Fruit fly (Drosophila melanogaster) whole organism, prepupa: Measurements from ENCODE around the gene Met.

ENCODE experiments used
- CG10631 ChIP-seq: fragments of 200-800 bp; sonication (Bioruptor generic); optimal IDR thresholded peaks from 2 replicates; lab custom pipeline; 2016; ENCODE audit warnings: missing biosample characterization, missing genetic modification characterization
- CG10669 ChIP-seq: fragments of 200-800 bp; sonication (Bioruptor generic); optimal IDR thresholded peaks from 3 replicates; lab custom pipeline; 2018; ENCODE audit warnings: missing biosample characterization, mild to moderate bottlenecking, missing genetic modification characterization, moderate library complexity
- CG11902 ChIP-seq: fragments of 200-800 bp; sonication (Bioruptor generic); optimal IDR thresholded peaks from 3 replicates; lab custom pipeline; 2016; ENCODE audit warnings: missing biosample characterization, missing genetic modification characterization
- CG15336 ChIP-seq: fragments of 200-800 bp; sonication (Bioruptor generic); IDR thresholded peaks from 2 replicates; pipeline ENCODE4 v1.3.6; 2022; ENCODE audit warnings: missing biosample characterization, missing genetic modification characterization
- CG1621 ChIP-seq: fragments of 200-800 bp; sonication (Bioruptor generic); optimal IDR thresholded peaks from 3 replicates; lab custom pipeline; 2018; ENCODE audit warnings: missing biosample characterization, mild to moderate bottlenecking, missing genetic modification characterization
- CG16779 ChIP-seq: fragments of 200-800 bp; sonication (Bioruptor generic); optimal IDR thresholded peaks from 3 replicates; lab custom pipeline; 2017; ENCODE audit warnings: missing biosample characterization, mild to moderate bottlenecking, missing genetic modification characterization
- CG3032 ChIP-seq: fragments of 200-800 bp; optimal IDR thresholded peaks from 2 replicates; lab custom pipeline; 2019; ENCODE audit warnings: missing biosample characterization, mild to moderate bottlenecking, missing genetic modification characterization, moderate library complexity
- CG31627 ChIP-seq: fragments of 200-800 bp; sonication (Bioruptor generic); optimal IDR thresholded peaks from 3 replicates; lab custom pipeline; 2016; ENCODE audit warnings: missing biosample characterization, missing genetic modification characterization
- CG32006 ChIP-seq: fragments of 200-800 bp; sonication (Bioruptor generic); optimal IDR thresholded peaks from 3 replicates; lab custom pipeline; 2017; ENCODE audit warnings: missing biosample characterization, mild to moderate bottlenecking, missing genetic modification characterization
- CG34406 ChIP-seq: fragments of 200-800 bp; sonication (Bioruptor generic); optimal IDR thresholded peaks from 3 replicates; lab custom pipeline; 2016; ENCODE audit warnings: missing biosample characterization, missing genetic modification characterization
- CG3919 ChIP-seq: fragments of 200-800 bp; sonication (Bioruptor generic); optimal IDR thresholded peaks from 3 replicates; lab custom pipeline; 2016; ENCODE audit warnings: missing biosample characterization, missing genetic modification characterization
- CG4318 ChIP-seq: fragments of 200-800 bp; sonication (Bioruptor generic); optimal IDR thresholded peaks from 3 replicates; lab custom pipeline; 2017; ENCODE audit warnings: missing biosample characterization, mild to moderate bottlenecking, missing genetic modification characterization
- CG6163 ChIP-seq: fragments of 200-800 bp; sonication (Bioruptor generic); IDR thresholded peaks from 3 replicates; pipeline ENCODE4 v1.3.6; 2022; ENCODE audit warnings: missing biosample characterization, missing genetic modification characterization
- CG6276 ChIP-seq: fragments of 200-800 bp; sonication (Bioruptor generic); optimal IDR thresholded peaks from 2 replicates; lab custom pipeline; 2017; ENCODE audit warnings: missing biosample characterization, mild to moderate bottlenecking, missing genetic modification characterization
- CG6808 ChIP-seq: fragments of 200-800 bp; sonication (Bioruptor generic); optimal IDR thresholded peaks from 3 replicates; lab custom pipeline; 2017; ENCODE audit warnings: missing biosample characterization, missing genetic modification characterization, mild to moderate bottlenecking, moderate library complexity, missing genetic modification reagents
- CG6854 ChIP-seq: fragments of 200-800 bp; sonication (Bioruptor generic); optimal IDR thresholded peaks from 2 replicates; lab custom pipeline; 2017; ENCODE audit warnings: missing biosample characterization, mild to moderate bottlenecking, missing genetic modification characterization
- CG7368 ChIP-seq: fragments of 200-800 bp; sonication (Bioruptor generic); optimal IDR thresholded peaks from 3 replicates; lab custom pipeline; 2016; ENCODE audit warnings: missing biosample characterization, missing genetic modification characterization
- CG8119 ChIP-seq: fragments of 200-800 bp; sonication (Bioruptor generic); IDR thresholded peaks from 3 replicates; pipeline ENCODE4 v1.3.6; 2022; ENCODE audit warnings: missing biosample characterization, missing genetic modification characterization
- CG8319 ChIP-seq: fragments of 200-800 bp; sonication (Bioruptor generic); optimal IDR thresholded peaks from 3 replicates; lab custom pipeline; 2016; ENCODE audit warnings: missing biosample characterization, missing genetic modification characterization
- CG8632 ChIP-seq: fragments of 200-800 bp; sonication (Bioruptor generic); optimal IDR thresholded peaks from 3 replicates; lab custom pipeline; 2016; ENCODE audit warnings: missing biosample characterization, missing genetic modification characterization
- Eip75B ChIP-seq: fragments of 200-800 bp; sonication (Bioruptor generic); optimal IDR thresholded peaks from 3 replicates; lab custom pipeline; 2016; ENCODE audit warnings: missing biosample characterization, missing genetic modification characterization
- Eip78C ChIP-seq: fragments of 200-800 bp; sonication (Bioruptor generic); peaks from one replicate; lab custom pipeline; 2016; ENCODE audit warnings: missing biosample characterization, missing genetic modification characterization
- Ets96B ChIP-seq: fragments of 200-800 bp; optimal IDR thresholded peaks from 2 replicates; lab custom pipeline; 2019; ENCODE audit warnings: missing biosample characterization, mild to moderate bottlenecking, missing genetic modification characterization, moderate library complexity
- Gug ChIP-seq: fragments of 200-800 bp; sonication (Bioruptor generic); IDR thresholded peaks from 2 replicates; pipeline ENCODE4 v1.3.6; 2022; ENCODE audit warnings: missing biosample characterization, missing genetic modification characterization
- Hr38 ChIP-seq: sonication (Bioruptor generic); optimal IDR thresholded peaks from 2 replicates; lab custom pipeline; 2016; ENCODE audit warnings: missing biosample characterization, missing genetic modification characterization
- Smox ChIP-seq: fragments of 200-800 bp; sonication (Bioruptor generic); optimal IDR thresholded peaks from 3 replicates; lab custom pipeline; 2016; ENCODE audit warnings: missing biosample characterization, missing genetic modification characterization
- Sox102F ChIP-seq: fragments of 200-800 bp; sonication (Bioruptor generic); optimal IDR thresholded peaks from 2 replicates; lab custom pipeline; 2016; ENCODE audit warnings: missing biosample characterization, mild to moderate bottlenecking, missing genetic modification characterization
- Sox14 ChIP-seq: fragments of 200-800 bp; sonication (Bioruptor generic); optimal IDR thresholded peaks from 3 replicates; lab custom pipeline; 2016; ENCODE audit warnings: missing biosample characterization, missing genetic modification characterization
- acj6 ChIP-seq: fragments of 200-800 bp; sonication (Bioruptor generic); optimal IDR thresholded peaks from 3 replicates; lab custom pipeline; 2016; ENCODE audit warnings: missing biosample characterization, missing genetic modification characterization
- cyc ChIP-seq: fragments of 200-800 bp; sonication (Bioruptor generic); optimal IDR thresholded peaks from 3 replicates; lab custom pipeline; 2016; ENCODE audit warnings: missing biosample characterization, missing genetic modification characterization
- dac ChIP-seq: fragments of 200-800 bp; sonication (Bioruptor generic); optimal IDR thresholded peaks from 2 replicates; lab custom pipeline; 2017; ENCODE audit warnings: missing biosample characterization, mild to moderate bottlenecking, missing genetic modification characterization
- dsx ChIP-seq: fragments of 200-800 bp; optimal IDR thresholded peaks from 3 replicates; lab custom pipeline; 2019; ENCODE audit warnings: missing biosample characterization, mild to moderate bottlenecking, missing genetic modification characterization, moderate library complexity; ENCODE audit not compliant: poor library complexity, severe bottlenecking
- eg ChIP-seq: fragments of 200-800 bp; sonication (Bioruptor generic); IDR thresholded peaks from 3 replicates; pipeline ENCODE4 v1.3.6; 2022; ENCODE audit warnings: missing biosample characterization, missing genetic modification characterization
- esn ChIP-seq: fragments of 200-800 bp; sonication (Bioruptor generic); optimal IDR thresholded peaks from 2 replicates; lab custom pipeline; 2016; ENCODE audit warnings: missing biosample characterization, mild to moderate bottlenecking, missing genetic modification characterization, moderate library complexity
- fd59A ChIP-seq: fragments of 200-800 bp; sonication (Bioruptor generic); optimal IDR thresholded peaks from 2 replicates; lab custom pipeline; 2017; ENCODE audit warnings: missing biosample characterization, mild to moderate bottlenecking, missing genetic modification characterization, missing genetic modification reagents
- fd85E ChIP-seq: fragments of 200-800 bp; sonication (Bioruptor generic); optimal IDR thresholded peaks from 3 replicates; lab custom pipeline; 2016; ENCODE audit warnings: missing biosample characterization, missing genetic modification characterization
- fkh ChIP-seq: fragments of 200-800 bp; sonication (Bioruptor generic); optimal IDR thresholded peaks from 3 replicates; lab custom pipeline; 2017; ENCODE audit warnings: missing biosample characterization, mild to moderate bottlenecking, missing genetic modification characterization, moderate library complexity
- lz ChIP-seq: fragments of 200-800 bp; sonication (Bioruptor generic); optimal IDR thresholded peaks from 3 replicates; lab custom pipeline; 2016; ENCODE audit warnings: missing biosample characterization, missing genetic modification characterization
- net ChIP-seq: fragments of 200-800 bp; sonication (Bioruptor generic); optimal IDR thresholded peaks from 3 replicates; lab custom pipeline; 2016; ENCODE audit warnings: missing biosample characterization, missing genetic modification characterization
- pdm3 ChIP-seq: fragments of 200-800 bp; sonication (Bioruptor generic); optimal IDR thresholded peaks from 3 replicates; lab custom pipeline; 2016; ENCODE audit warnings: missing biosample characterization, missing genetic modification characterization
- salr ChIP-seq, 2 experiments: fragments of 200-800 bp; sonication (Bioruptor generic); optimal IDR thresholded peaks; 3 replicates each; lab custom pipeline; 2016 to 2018; ENCODE audit warnings: missing biosample characterization in 2 of 2, missing genetic modification characterization in 2 of 2, mild to moderate bottlenecking in 1 of 2
- spab ChIP-seq: fragments of 200-800 bp; sonication (Bioruptor generic); optimal IDR thresholded peaks from 2 replicates; lab custom pipeline; 2017; ENCODE audit warnings: missing biosample characterization, mild to moderate bottlenecking, missing genetic modification characterization, missing genetic modification reagents
- ss ChIP-seq, 2 experiments: fragments of 200-800 bp; sonication (Bioruptor generic); optimal IDR thresholded peaks; 2 replicates in 1 of 2; 3 replicates in 1 of 2; lab custom pipeline; 2017 to 2018; ENCODE audit warnings: mild to moderate bottlenecking in 2 of 2, missing biosample characterization in 2 of 2, missing genetic modification characterization in 2 of 2, moderate library complexity in 1 of 2
- topi ChIP-seq: fragments of 200-800 bp; sonication (Bioruptor generic); optimal IDR thresholded peaks from 3 replicates; lab custom pipeline; 2016; ENCODE audit warnings: missing biosample characterization, missing genetic modification characterization

Gene Met

DNA sequence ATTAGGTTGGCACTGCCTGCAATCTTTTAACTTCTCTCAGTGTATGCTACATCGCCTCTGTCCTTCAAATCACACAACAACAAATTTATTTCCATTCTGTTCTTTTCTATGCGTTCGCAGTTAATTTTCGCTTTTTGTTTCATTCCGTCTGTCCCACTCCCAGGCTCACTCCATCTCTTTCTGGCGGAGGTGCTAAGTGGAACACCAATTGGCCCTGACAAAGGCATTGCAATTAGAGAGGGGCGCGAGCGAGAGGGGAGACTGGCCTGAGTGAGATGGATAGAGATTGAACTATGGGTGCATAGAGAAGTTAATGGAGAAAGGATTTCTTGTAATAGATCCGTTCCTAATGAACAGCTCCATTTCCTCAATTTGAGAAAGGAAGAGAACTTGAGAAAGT, 24.6 kb downstream of the Met start:
- no peak for TF ChIP-seq fd85E (GFP tag; lab: Kevin White, UChicago)
- peak; percentile 34 for TF ChIP-seq Eip78C (GFP tag; lab: Kevin White, UChicago)

DNA sequence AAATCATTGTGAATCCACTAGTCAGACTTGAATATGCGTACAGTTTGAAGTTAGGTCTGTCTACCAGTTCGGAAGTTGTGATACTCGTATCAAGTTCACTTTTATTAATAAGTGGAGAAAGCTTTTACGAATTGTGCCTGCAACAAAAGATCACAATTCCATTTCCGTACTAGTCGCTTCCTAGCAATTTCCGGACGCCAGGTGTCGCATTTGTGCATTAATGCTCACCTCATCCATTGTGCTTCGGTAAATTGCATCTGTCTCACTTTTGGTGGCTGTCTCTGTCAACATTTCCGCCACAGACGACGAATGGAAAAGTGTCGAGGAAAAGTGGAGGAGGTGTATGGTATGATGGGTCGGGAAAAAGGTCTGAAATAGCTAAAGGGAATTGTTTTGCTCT, 27.3 kb downstream of the Met start:
- TF ChIP-seq CG1621 (tag; lab: Kevin White, UChicago) (no peak), CG16779 (no peak), Smox (GFP tag; lab: Kevin White, UChicago) (no peak), CG3032 (tag; lab: Kevin White, UChicago) (no peak)

DNA sequence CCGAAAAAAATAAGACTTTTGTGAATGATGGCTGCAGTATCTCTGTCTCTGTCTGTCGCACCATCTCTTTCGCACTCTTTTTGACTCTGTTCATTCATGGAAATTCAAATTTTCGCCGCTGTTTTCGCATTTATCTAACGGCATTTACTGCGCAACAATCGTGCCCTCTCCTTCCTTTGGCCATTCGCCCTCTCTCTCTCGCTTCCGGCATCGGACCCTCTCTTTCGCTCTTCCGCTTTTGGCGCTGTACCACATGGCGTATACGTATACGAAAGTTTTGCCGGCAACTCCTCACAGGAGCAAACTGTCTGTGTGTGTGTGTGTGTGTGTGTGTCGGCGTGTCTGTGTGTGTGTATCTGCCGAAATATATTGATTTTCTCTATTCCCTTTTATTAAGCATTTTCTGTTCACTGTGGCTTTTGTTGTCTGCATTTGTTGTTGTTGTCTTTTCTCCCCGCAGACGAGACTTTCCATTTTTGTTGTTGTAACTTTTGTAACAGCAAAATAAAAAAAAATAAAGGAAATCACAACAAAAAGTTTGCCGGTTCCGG, 28.7 kb downstream of the Met start:
- no peak for TF ChIP-seq fd59A (GFP tag; lab: Kevin White, UChicago)
- TF ChIP-seq CG15336 (GFP tag; lab: Robert Waterston, UW): no peak
- no peak for TF ChIP-seq CG16779
- TF ChIP-seq, all 60 proteins: peak for 0

DNA sequence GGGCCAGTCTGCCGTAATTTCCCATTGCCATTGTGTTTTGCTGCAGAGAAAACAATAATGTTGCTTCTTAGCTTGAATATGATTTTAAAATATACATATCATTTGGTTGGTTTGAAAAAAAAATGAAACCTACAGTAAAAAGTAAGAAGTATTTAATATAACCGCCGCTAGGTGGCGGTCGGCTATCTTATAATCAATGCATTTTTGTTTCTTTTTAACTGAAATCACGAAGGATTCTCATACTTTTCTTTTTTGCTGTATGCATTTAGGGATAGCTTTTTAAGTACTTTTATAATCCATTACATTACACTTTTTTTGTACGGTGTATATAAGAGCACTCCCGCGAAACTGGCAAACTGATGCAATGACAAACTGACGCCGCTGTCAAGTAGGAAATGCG, 35.5 kb downstream of the Met start:
- TF ChIP-seq pdm3 (GFP tag; lab: Kevin White, UChicago): peak; percentile 30
- TF ChIP-seq fd59A (GFP tag; lab: Kevin White, UChicago): no peak
- no peak for TF ChIP-seq CG4318 (GFP tag; lab: Kevin White, UChicago)
- no peak for TF ChIP-seq fkh (GFP tag; lab: Kevin White, UChicago)
- TF ChIP-seq Ets96B (tag; lab: Kevin White, UChicago): peak; percentile 14
- no peak for TF ChIP-seq CG31627 (GFP tag; lab: Kevin White, UChicago)
- no peak for TF ChIP-seq Hr38
- no peak for TF ChIP-seq ss (GFP tag; optimal IDR thresholded peaks at IDR 0.05; lab: Kevin White, UChicago)
- peak; percentile 35; the same call in 1 of the 2 replicates for TF ChIP-seq CG15336 (GFP tag; lab: Robert Waterston, UW)
- TF ChIP-seq topi (GFP tag; lab: Kevin White, UChicago): peak; percentile 6
- peak; percentile 31 for TF ChIP-seq Eip78C (GFP tag; lab: Kevin White, UChicago)
- TF ChIP-seq CG3919: peak; percentile 5
- TF ChIP-seq fd85E (GFP tag; lab: Kevin White, UChicago): no peak
- TF ChIP-seq CG10669 (GFP tag; lab: Kevin White, UChicago): peak; percentile 19
- TF ChIP-seq Sox102F (GFP tag; lab: Kevin White, UChicago): no peak
- no peak for TF ChIP-seq CG16779
- TF ChIP-seq CG1621 (tag; lab: Kevin White, UChicago): no peak
- no peak for TF ChIP-seq Smox (GFP tag; lab: Kevin White, UChicago)
- TF ChIP-seq CG3032 (tag; lab: Kevin White, UChicago): peak; percentile 12
- no peak for TF ChIP-seq CG10631 (GFP tag; lab: Kevin White, UChicago)
- no peak for TF ChIP-seq dsx (GFP tag; lab: Kevin White, UChicago)
- no peak for TF ChIP-seq dac (GFP tag; lab: Kevin White, UChicago)
- TF ChIP-seq CG6854: no peak
- 0 out of 3 replicates have a peak, but pooled peaks have one; percentile 13 for TF ChIP-seq eg (GFP tag; lab: Robert Waterston, UW)
- no peak for TF ChIP-seq net
- no peak for TF ChIP-seq CG8632 (GFP tag; lab: Kevin White, UChicago)
- no peak for TF ChIP-seq CG8319
- TF ChIP-seq CG7368 (GFP tag; lab: Kevin White, UChicago): no peak
- TF ChIP-seq CG6276 (GFP tag; lab: Kevin White, UChicago): peak; percentile 16
- no peak for TF ChIP-seq spab (GFP tag; lab: Kevin White, UChicago)
- peak; percentile 19 for TF ChIP-seq Eip75B (GFP tag; lab: Kevin White, UChicago)
- TF ChIP-seq salr (GFP tag; optimal IDR thresholded peaks at IDR 0.05; lab: Kevin White, UChicago): no peak
- no peak for TF ChIP-seq lz (GFP tag; lab: Kevin White, UChicago)
- TF ChIP-seq CG34406 (GFP tag; lab: Kevin White, UChicago): no peak
- TF ChIP-seq cyc (GFP tag; lab: Kevin White, UChicago): no peak
- no peak for TF ChIP-seq Sox14
- peak; percentile 4 for TF ChIP-seq esn (GFP tag; lab: Kevin White, UChicago)
- peak; percentile 41; the same call in 1 of the 3 replicates for TF ChIP-seq CG8119 (GFP tag; lab: Robert Waterston, UW)
- no peak for TF ChIP-seq Gug (GFP tag; lab: Robert Waterston, UW)
- no peak for TF ChIP-seq CG6808 (GFP tag; lab: Kevin White, UChicago)
- TF ChIP-seq CG6163: 0 out of 3 replicates have a peak, but pooled peaks have one; percentile 21
- TF ChIP-seq CG11902 (GFP tag; lab: Kevin White, UChicago): no peak
- peak; percentile 14 for TF ChIP-seq acj6 (GFP tag; lab: Kevin White, UChicago)
- TF ChIP-seq CG32006 (GFP tag; lab: Kevin White, UChicago): peak; percentile 59
